Worm (Caenorhabditis elegans) whole organism, early embryonic: ENCODE measurements around the gene lgc-42.

Experiments
- ceh-13 ChIP-seq: fragments of 200-800 bp; sonication (Bioruptor generic); optimal IDR thresholded peaks from 2 replicates; lab custom pipeline; 2018; ENCODE audit warnings: mild to moderate bottlenecking, missing genetic modification characterization, missing compliant biosample characterization
- hmg-4 ChIP-seq: fragments of 200-800 bp; sonication (Bioruptor generic); optimal IDR thresholded peaks from 2 replicates; lab custom pipeline; 2018; ENCODE audit warnings: mild to moderate bottlenecking, missing genetic modification characterization, missing compliant biosample characterization
- hnd-1 ChIP-seq: sonication (generic microtip); optimal IDR thresholded peaks from 2 replicates; lab custom pipeline; 2016; ENCODE audit warnings: missing genetic modification characterization, missing compliant biosample characterization

ce11 chrIII:2008894-2009293 is 11.2 kb downstream of the lgc-42 start:
- no peak for TF ChIP-seq ceh-13 (GFP tag; lab: Kevin White, UChicago)
- TF ChIP-seq hmg-4 (GFP tag; lab: Kevin White, UChicago): no peak
- no peak for TF ChIP-seq hnd-1 (tag; lab: Kevin White, UChicago)
